Fruit fly (Drosophila melanogaster) whole organism, prepupa: ENCODE data around the gene CG4042.

Experiments used
- Blimp-1 ChIP-seq: fragments of 200-800 bp; sonication (Bioruptor generic); optimal IDR thresholded peaks from 3 replicates; lab custom pipeline; 2017; ENCODE audit warnings: missing biosample characterization, missing genetic modification characterization, mild to moderate bottlenecking, moderate library complexity, missing genetic modification reagents
- CG10631 ChIP-seq: fragments of 200-800 bp; sonication (Bioruptor generic); optimal IDR thresholded peaks from 2 replicates; lab custom pipeline; 2016; ENCODE audit warnings: missing biosample characterization, missing genetic modification characterization
- CG10669 ChIP-seq: fragments of 200-800 bp; sonication (Bioruptor generic); optimal IDR thresholded peaks from 3 replicates; lab custom pipeline; 2018; ENCODE audit warnings: missing biosample characterization, mild to moderate bottlenecking, missing genetic modification characterization, moderate library complexity
- CG11294 ChIP-seq: fragments of 200-800 bp; sonication (Bioruptor generic); IDR thresholded peaks from 2 replicates; pipeline ENCODE4 v1.3.6; 2022; ENCODE audit warnings: missing biosample characterization, missing genetic modification characterization
- CG11762 ChIP-seq: fragments of 200-800 bp; sonication (Bioruptor generic); optimal IDR thresholded peaks from 3 replicates; lab custom pipeline; 2016; ENCODE audit warnings: missing biosample characterization, missing genetic modification characterization; ENCODE audit not compliant: insufficient read depth
- CG11902 ChIP-seq: fragments of 200-800 bp; sonication (Bioruptor generic); optimal IDR thresholded peaks from 3 replicates; lab custom pipeline; 2016; ENCODE audit warnings: missing biosample characterization, missing genetic modification characterization
- CG15336 ChIP-seq: fragments of 200-800 bp; sonication (Bioruptor generic); IDR thresholded peaks from 2 replicates; pipeline ENCODE4 v1.3.6; 2022; ENCODE audit warnings: missing biosample characterization, missing genetic modification characterization
- CG3032 ChIP-seq: fragments of 200-800 bp; optimal IDR thresholded peaks from 2 replicates; lab custom pipeline; 2019; ENCODE audit warnings: missing biosample characterization, mild to moderate bottlenecking, missing genetic modification characterization, moderate library complexity
- CG31627 ChIP-seq: fragments of 200-800 bp; sonication (Bioruptor generic); optimal IDR thresholded peaks from 3 replicates; lab custom pipeline; 2016; ENCODE audit warnings: missing biosample characterization, missing genetic modification characterization
- CG32006 ChIP-seq: fragments of 200-800 bp; sonication (Bioruptor generic); optimal IDR thresholded peaks from 3 replicates; lab custom pipeline; 2017; ENCODE audit warnings: missing biosample characterization, mild to moderate bottlenecking, missing genetic modification characterization
- CG34406 ChIP-seq: fragments of 200-800 bp; sonication (Bioruptor generic); optimal IDR thresholded peaks from 3 replicates; lab custom pipeline; 2016; ENCODE audit warnings: missing biosample characterization, missing genetic modification characterization
- CG3919 ChIP-seq: fragments of 200-800 bp; sonication (Bioruptor generic); optimal IDR thresholded peaks from 3 replicates; lab custom pipeline; 2016; ENCODE audit warnings: missing biosample characterization, missing genetic modification characterization
- CG6163 ChIP-seq: fragments of 200-800 bp; sonication (Bioruptor generic); IDR thresholded peaks from 3 replicates; pipeline ENCODE4 v1.3.6; 2022; ENCODE audit warnings: missing biosample characterization, missing genetic modification characterization
- CG6276 ChIP-seq: fragments of 200-800 bp; sonication (Bioruptor generic); optimal IDR thresholded peaks from 2 replicates; lab custom pipeline; 2017; ENCODE audit warnings: missing biosample characterization, mild to moderate bottlenecking, missing genetic modification characterization
- CG6792 ChIP-seq: fragments of 200-800 bp; sonication (Bioruptor generic); optimal IDR thresholded peaks from 3 replicates; lab custom pipeline; 2016; ENCODE audit warnings: missing biosample characterization, missing genetic modification characterization
- CG6854 ChIP-seq: fragments of 200-800 bp; sonication (Bioruptor generic); optimal IDR thresholded peaks from 2 replicates; lab custom pipeline; 2017; ENCODE audit warnings: missing biosample characterization, mild to moderate bottlenecking, missing genetic modification characterization
- CG7368 ChIP-seq: fragments of 200-800 bp; sonication (Bioruptor generic); optimal IDR thresholded peaks from 3 replicates; lab custom pipeline; 2016; ENCODE audit warnings: missing biosample characterization, missing genetic modification characterization
- CG8119 ChIP-seq: fragments of 200-800 bp; sonication (Bioruptor generic); IDR thresholded peaks from 3 replicates; pipeline ENCODE4 v1.3.6; 2022; ENCODE audit warnings: missing biosample characterization, missing genetic modification characterization
- Eip75B ChIP-seq: fragments of 200-800 bp; sonication (Bioruptor generic); optimal IDR thresholded peaks from 3 replicates; lab custom pipeline; 2016; ENCODE audit warnings: missing biosample characterization, missing genetic modification characterization
- Eip78C ChIP-seq: fragments of 200-800 bp; sonication (Bioruptor generic); peaks from one replicate; lab custom pipeline; 2016; ENCODE audit warnings: missing biosample characterization, missing genetic modification characterization
- Eip93F ChIP-seq: fragments of 200-800 bp; sonication (Bioruptor generic); optimal IDR thresholded peaks from 2 replicates; lab custom pipeline; 2016; ENCODE audit warnings: missing biosample characterization, mild to moderate bottlenecking, missing genetic modification characterization
- Ets21C ChIP-seq: fragments of 200-800 bp; sonication (Bioruptor generic); optimal IDR thresholded peaks from 3 replicates; lab custom pipeline; 2016; ENCODE audit warnings: missing biosample characterization, missing genetic modification characterization
- Ets96B ChIP-seq: fragments of 200-800 bp; optimal IDR thresholded peaks from 2 replicates; lab custom pipeline; 2019; ENCODE audit warnings: missing biosample characterization, mild to moderate bottlenecking, missing genetic modification characterization, moderate library complexity
- Hr39 ChIP-seq: fragments of 200-800 bp; sonication (Bioruptor generic); optimal IDR thresholded peaks from 2 replicates; lab custom pipeline; 2016; ENCODE audit warnings: missing biosample characterization, missing genetic modification characterization
- Hr4 ChIP-seq: fragments of 200-800 bp; sonication (Bioruptor generic); optimal IDR thresholded peaks from 3 replicates; lab custom pipeline; 2016; ENCODE audit warnings: missing biosample characterization, missing genetic modification characterization
- Lpt ChIP-seq: fragments of 200-800 bp; sonication (Bioruptor generic); optimal IDR thresholded peaks from 3 replicates; lab custom pipeline; 2016; ENCODE audit warnings: missing biosample characterization, missing genetic modification characterization
- Met ChIP-seq: fragments of 200-800 bp; sonication (Bioruptor generic); optimal IDR thresholded peaks from 3 replicates; lab custom pipeline; 2016; ENCODE audit warnings: missing biosample characterization, missing genetic modification characterization
- Smox ChIP-seq: fragments of 200-800 bp; sonication (Bioruptor generic); optimal IDR thresholded peaks from 3 replicates; lab custom pipeline; 2016; ENCODE audit warnings: missing biosample characterization, missing genetic modification characterization
- Sox14 ChIP-seq: fragments of 200-800 bp; sonication (Bioruptor generic); optimal IDR thresholded peaks from 3 replicates; lab custom pipeline; 2016; ENCODE audit warnings: missing biosample characterization, missing genetic modification characterization
- Sox15 ChIP-seq: fragments of 200-800 bp; sonication (Bioruptor generic); optimal IDR thresholded peaks from 3 replicates; lab custom pipeline; 2016; ENCODE audit warnings: missing biosample characterization, missing genetic modification characterization
- achi ChIP-seq: fragments of 200-800 bp; sonication (Bioruptor generic); optimal IDR thresholded peaks from 3 replicates; lab custom pipeline; 2016; ENCODE audit warnings: missing biosample characterization, missing genetic modification characterization
- dac ChIP-seq: fragments of 200-800 bp; sonication (Bioruptor generic); optimal IDR thresholded peaks from 2 replicates; lab custom pipeline; 2017; ENCODE audit warnings: missing biosample characterization, mild to moderate bottlenecking, missing genetic modification characterization
- dsx ChIP-seq: fragments of 200-800 bp; optimal IDR thresholded peaks from 3 replicates; lab custom pipeline; 2019; ENCODE audit warnings: missing biosample characterization, mild to moderate bottlenecking, missing genetic modification characterization, moderate library complexity; ENCODE audit not compliant: poor library complexity, severe bottlenecking
- eg ChIP-seq: fragments of 200-800 bp; sonication (Bioruptor generic); IDR thresholded peaks from 3 replicates; pipeline ENCODE4 v1.3.6; 2022; ENCODE audit warnings: missing biosample characterization, missing genetic modification characterization
- esn ChIP-seq: fragments of 200-800 bp; sonication (Bioruptor generic); optimal IDR thresholded peaks from 2 replicates; lab custom pipeline; 2016; ENCODE audit warnings: missing biosample characterization, mild to moderate bottlenecking, missing genetic modification characterization, moderate library complexity
- fd59A ChIP-seq: fragments of 200-800 bp; sonication (Bioruptor generic); optimal IDR thresholded peaks from 2 replicates; lab custom pipeline; 2017; ENCODE audit warnings: missing biosample characterization, mild to moderate bottlenecking, missing genetic modification characterization, missing genetic modification reagents
- fkh ChIP-seq: fragments of 200-800 bp; sonication (Bioruptor generic); optimal IDR thresholded peaks from 3 replicates; lab custom pipeline; 2017; ENCODE audit warnings: missing biosample characterization, mild to moderate bottlenecking, missing genetic modification characterization, moderate library complexity
- lz ChIP-seq: fragments of 200-800 bp; sonication (Bioruptor generic); optimal IDR thresholded peaks from 3 replicates; lab custom pipeline; 2016; ENCODE audit warnings: missing biosample characterization, missing genetic modification characterization
- net ChIP-seq: fragments of 200-800 bp; sonication (Bioruptor generic); optimal IDR thresholded peaks from 3 replicates; lab custom pipeline; 2016; ENCODE audit warnings: missing biosample characterization, missing genetic modification characterization
- pdm3 ChIP-seq: fragments of 200-800 bp; sonication (Bioruptor generic); optimal IDR thresholded peaks from 3 replicates; lab custom pipeline; 2016; ENCODE audit warnings: missing biosample characterization, missing genetic modification characterization
- svp ChIP-seq: fragments of 200-800 bp; sonication (Bioruptor generic); peaks from one replicate; lab custom pipeline; 2016; ENCODE audit warnings: missing biosample characterization, missing genetic modification characterization
- topi ChIP-seq: fragments of 200-800 bp; sonication (Bioruptor generic); optimal IDR thresholded peaks from 3 replicates; lab custom pipeline; 2016; ENCODE audit warnings: missing biosample characterization, missing genetic modification characterization

CG4042 gene

dm6 chr3L:20778224-20779063 lies 7.1 kb upstream of the CG4042 start, which contains the start of the genes Pex16 and Pex14 (continued):
- peak; percentile 74 for TF ChIP-seq CG6163 (GFP tag; lab: Robert Waterston, UW)
- no peak for TF ChIP-seq Met
- peak; percentile 83 for TF ChIP-seq lz (GFP tag; lab: Kevin White, UChicago)
- peak; percentile 64 for TF ChIP-seq net
- TF ChIP-seq CG6276 (GFP tag; lab: Kevin White, UChicago): peak; percentile 26
- TF ChIP-seq Smox (GFP tag; lab: Kevin White, UChicago): no peak
- TF ChIP-seq CG31627: peak; percentile 86
- TF ChIP-seq eg (GFP tag; lab: Robert Waterston, UW): peak; percentile 74
- TF ChIP-seq Eip75B (GFP tag; lab: Kevin White, UChicago): no peak
- peak; percentile 41 for TF ChIP-seq Lpt (GFP tag; lab: Kevin White, UChicago)
- peak; percentile 66 for TF ChIP-seq CG11902 (GFP tag; lab: Kevin White, UChicago)
- TF ChIP-seq fkh (GFP tag; lab: Kevin White, UChicago): peak; percentile 27
- peak; percentile 55 for TF ChIP-seq achi (GFP tag; lab: Kevin White, UChicago)
- no peak for TF ChIP-seq CG32006 (GFP tag; lab: Kevin White, UChicago)
- TF ChIP-seq CG10669 (GFP tag; lab: Kevin White, UChicago): no peak
- TF ChIP-seq dac: peak; percentile 27
- no peak for TF ChIP-seq CG34406 (GFP tag; lab: Kevin White, UChicago)
- peak; percentile 51 for TF ChIP-seq fd59A (GFP tag; lab: Kevin White, UChicago)
- TF ChIP-seq CG15336 (GFP tag; lab: Robert Waterston, UW): peak; percentile 59
- peak; percentile 77 for TF ChIP-seq Hr4 (GFP tag; lab: Kevin White, UChicago)
- peak; percentile 63 for TF ChIP-seq Sox15
- TF ChIP-seq CG6854 (GFP tag; lab: Kevin White, UChicago): no peak

- TF ChIP-seq Met (no peak), pdm3 (GFP tag; lab: Kevin White, UChicago) (no peak), Ets96B (tag; lab: Kevin White, UChicago) (no peak), CG3032 (tag; lab: Kevin White, UChicago) (no peak)
Measured at dm6 chr3L:20777496-20777895, 6.2 kb upstream of the CG4042 start.

- TF ChIP-seq eg (GFP tag; lab: Robert Waterston, UW) (no peak), svp (peak; percentile 94)
Measured at dm6 chr3L:20772647-20773015, 1.3 kb upstream of the CG4042 start.

dm6 chr3L:20771891-20772646 lies 762 bp upstream of the CG4042 start:
- TF ChIP-seq lz (GFP tag; lab: Kevin White, UChicago) (peak; percentile 85), Hr39 (GFP tag; lab: Kevin White, UChicago) (peak; percentile 81), Met (peak; percentile 87), Hr4 (GFP tag; lab: Kevin White, UChicago) (peak; percentile 86), CG15336 (GFP tag; lab: Robert Waterston, UW) (peak; percentile 92), topi (GFP tag; lab: Kevin White, UChicago) (peak; percentile 87), CG10631 (peak; percentile 72), CG7368 (peak; percentile 81), CG11902 (GFP tag; lab: Kevin White, UChicago) (peak; percentile 56), CG6792 (GFP tag; lab: Kevin White, UChicago) (peak; percentile 81), Eip93F (GFP tag; lab: Kevin White, UChicago) (peak; percentile 45), CG6276 (GFP tag; lab: Kevin White, UChicago) (peak; percentile 83), CG10669 (GFP tag; lab: Kevin White, UChicago) (peak; percentile 84), Blimp-1 (GFP tag; lab: Kevin White, UChicago) (no peak), CG8119 (GFP tag; lab: Robert Waterston, UW) (peak; percentile 91), CG3032 (tag; lab: Kevin White, UChicago) (peak; percentile 72), CG6163 (GFP tag; lab: Robert Waterston, UW) (peak; percentile 88), eg (GFP tag; lab: Robert Waterston, UW) (peak; percentile 93), esn (peak; percentile 86), achi (GFP tag; lab: Kevin White, UChicago) (peak; percentile 83), Ets21C (GFP tag; lab: Kevin White, UChicago) (peak; percentile 75), CG3919 (GFP tag; lab: Kevin White, UChicago) (peak; percentile 85), dsx (peak; percentile 72), Sox14 (GFP tag; lab: Kevin White, UChicago) (peak; percentile 84), Eip78C (GFP tag; lab: Kevin White, UChicago) (peak; percentile 97), CG11294 (GFP tag; lab: Robert Waterston, UW) (peak; percentile 70), CG11762 (GFP tag; lab: Kevin White, UChicago) (peak; percentile 70)
